Worm (Caenorhabditis elegans): ENCODE results near the gene T10B10.9.

Gene T10B10.9

ce11 chrX:15200720-15201119 is 36.5 kb downstream of the T10B10.9 start:
- peak; percentile 52 for TF ChIP-seq egl-5 (tag; optimal IDR thresholded peaks at IDR 0.05)
- TF ChIP-seq jun-1 (tag; optimal IDR thresholded peaks at IDR 0.05), result peak; percentile 58
- TF ChIP-seq unc-62 (GFP tag; optimal IDR thresholded peaks at IDR 0.05), result peak; percentile 32
- TF ChIP-seq elt-3 (tag; optimal IDR thresholded peaks at IDR 0.05), result peak in 1 of 3 experiments; percentile 44
- peak; percentile 13 for TF ChIP-seq nhr-28 (tag; optimal IDR thresholded peaks at IDR 0.05)
- peak; percentile 73 for TF ChIP-seq pqm-1 (tag; optimal IDR thresholded peaks at IDR 0.05)
- TF ChIP-seq ceh-28 (tag; optimal IDR thresholded peaks at IDR 0.05), result peak; percentile 9
- no peak for TF ChIP-seq egl-27 (tag; optimal IDR thresholded peaks at IDR 0.05)
- TF ChIP-seq nhr-25 (tag; optimal IDR thresholded peaks at IDR 0.05), result peak; percentile 46
- TF ChIP-seq snpc-4 (tag; optimal IDR thresholded peaks at IDR 0.05), result peak; percentile 13
- no peak for TF ChIP-seq mml-1 (tag; optimal IDR thresholded peaks at IDR 0.05)
- TF ChIP-seq elt-2 (tag; optimal IDR thresholded peaks at IDR 0.05), result peak; percentile 57
- TF ChIP-seq ZK546.5 (tag; optimal IDR thresholded peaks at IDR 0.05), result no peak
- TF ChIP-seq nfya-1 (tag; optimal IDR thresholded peaks at IDR 0.05; ENCODE audit: insufficient read depth), result peak; percentile 51
- no peak for TF ChIP-seq unc-39 (tag; optimal IDR thresholded peaks at IDR 0.05)
- no peak for TF ChIP-seq ama-1 (optimal IDR thresholded peaks at IDR 0.05)
- TF ChIP-seq ceh-9 (tag; optimal IDR thresholded peaks at IDR 0.05), result no peak
- TF ChIP-seq mdl-1 (tag; optimal IDR thresholded peaks at IDR 0.05), result no peak
- TF ChIP-seq tbx-2 (tag; optimal IDR thresholded peaks at IDR 0.05), result peak; percentile 73
- TF ChIP-seq nhr-23 (tag; optimal IDR thresholded peaks at IDR 0.05), result peak; percentile 66
- peak; percentile 35 for TF ChIP-seq ceh-82 (tag; optimal IDR thresholded peaks at IDR 0.05)
- TF ChIP-seq skn-1 (tag; optimal IDR thresholded peaks at IDR 0.05), result peak; percentile 40
- peak; percentile 25 for TF ChIP-seq pha-4 (tag; optimal IDR thresholded peaks at IDR 0.05)
- TF ChIP-seq lsy-12 (tag; optimal IDR thresholded peaks at IDR 0.05), result peak; percentile 63
- TF ChIP-seq hmg-11 (tag; optimal IDR thresholded peaks at IDR 0.05), result peak; percentile 59
- TF ChIP-seq nhr-11 (tag; optimal IDR thresholded peaks at IDR 0.05), result no peak
- TF ChIP-seq lin-39 (tag; optimal IDR thresholded peaks at IDR 0.05), result peak; percentile 47
- peak; percentile 5 for TF ChIP-seq nhr-77 (tag; optimal IDR thresholded peaks at IDR 0.05)
- peak; percentile 82 for TF ChIP-seq nhr-43 (tag; optimal IDR thresholded peaks at IDR 0.05; ENCODE audit: poor library complexity, severe bottlenecking)

ce11 chrX:15213182-15213829 is 49.1 kb downstream of the T10B10.9 start, which contains the start of the genes H03A11.13 and famk-1:
Gene H03A11.13, minus strand, starts transcription at chrX:15213232.
Gene famk-1, minus strand, starts transcription at chrX:15213259.
- TF ChIP-seq mdl-1 (tag; optimal IDR thresholded peaks at IDR 0.05), result no peak
- peak; percentile 19 for TF ChIP-seq pha-4 (tag; optimal IDR thresholded peaks at IDR 0.05)

Measured in whole organism, L3 larva.